Worm (Caenorhabditis elegans) whole organism, L4 larva: Measurements from ENCODE around the gene trap-2.
A peak's percentile ranks its signal among the peaks of the same experiment; 100 is the strongest.

Experiments
- T20F7.1 ChIP-seq: fragments of 200-800 bp; sonication (Bioruptor generic); optimal IDR thresholded peaks from 2 replicates; lab custom pipeline; 2018; ENCODE audit warnings: mild to moderate bottlenecking, missing genetic modification characterization, missing compliant biosample characterization
- T26A8.4 ChIP-seq: fragments of 200-800 bp; sonication (Bioruptor generic); IDR thresholded peaks from 2 replicates; pipeline ENCODE4 v1.3.6; 2022; ENCODE audit warnings: missing genetic modification characterization, missing compliant biosample characterization
- aly-2 ChIP-seq: sonication (generic microtip); optimal IDR thresholded peaks from 2 replicates; lab custom pipeline; 2018; ENCODE audit warnings: missing biosample characterization, missing genetic modification characterization
- ceh-62 ChIP-seq: sonication (generic microtip); optimal IDR thresholded peaks from 2 replicates; lab custom pipeline; 2017; ENCODE audit warnings: missing biosample characterization, missing genetic modification characterization
- ceh-82 ChIP-seq: sonication (generic microtip); optimal IDR thresholded peaks from 2 replicates; lab custom pipeline; 2017; ENCODE audit warnings: missing biosample characterization, missing genetic modification characterization
- ctbp-1 ChIP-seq: fragments of 200-800 bp; sonication (Bioruptor generic); IDR thresholded peaks from 2 replicates; pipeline ENCODE4 v1.3.6; 2022; ENCODE audit warnings: missing genetic modification reagents, missing genetic modification characterization, missing compliant biosample characterization
- daf-16 ChIP-seq, 3 experiments: sonication (generic microtip); optimal IDR thresholded peaks; 2 replicates each; lab custom pipeline; 2016 to 2017; ENCODE audit warnings: missing genetic modification characterization in 3 of 3, missing genetic modification reagents in 3 of 3, mild to moderate bottlenecking in 2 of 3, missing compliant biosample characterization in 2 of 3, missing biosample characterization in 1 of 3, moderate library complexity in 1 of 3
- dmd-6 ChIP-seq: fragments of 200-800 bp; sonication (Bioruptor generic); IDR thresholded peaks from 2 replicates; pipeline ENCODE4 v1.3.6; 2022; ENCODE audit warnings: missing genetic modification reagents, missing genetic modification characterization, missing compliant biosample characterization
- dmd-9 ChIP-seq: fragments of 200-800 bp; sonication (Bioruptor generic); IDR thresholded peaks from 2 replicates; pipeline ENCODE4 v1.3.6; 2022; ENCODE audit warnings: missing genetic modification reagents, missing genetic modification characterization, missing compliant biosample characterization
- dve-1 ChIP-seq: sonication (generic microtip); optimal IDR thresholded peaks from 2 replicates; lab custom pipeline; 2017; ENCODE audit warnings: antibody characterized with exemption, mild to moderate bottlenecking, missing genetic modification characterization, missing compliant biosample characterization; ENCODE audit not compliant: insufficient read depth
- egl-43 ChIP-seq: fragments of 200-800 bp; sonication (Bioruptor generic); IDR thresholded peaks from 2 replicates; pipeline ENCODE4 v1.3.6; 2022; ENCODE audit warnings: missing genetic modification reagents, missing genetic modification characterization, missing compliant biosample characterization
- hlh-11 ChIP-seq: fragments of 200-800 bp; sonication (Bioruptor generic); optimal IDR thresholded peaks from 2 replicates; lab custom pipeline; 2018; ENCODE audit warnings: mild to moderate bottlenecking, missing genetic modification characterization, missing compliant biosample characterization
- hlh-30 ChIP-seq: sonication (generic microtip); optimal IDR thresholded peaks from 2 replicates; lab custom pipeline; 2017; ENCODE audit warnings: antibody characterized with exemption, mild to moderate bottlenecking, missing genetic modification characterization, missing compliant biosample characterization; ENCODE audit not compliant: insufficient read depth
- lin-39 ChIP-seq: fragments of 150-350 bp; optimal IDR thresholded peaks from 2 replicates; lab custom pipeline; 2014; ENCODE audit warnings: missing biosample characterization, missing genetic modification reagents, missing genetic modification characterization
- madf-9 ChIP-seq: fragments of 200-800 bp; sonication (Bioruptor generic); conservative IDR thresholded peaks from 2 replicates; pipeline ENCODE4 v1.3.6; 2022; ENCODE audit warnings: missing genetic modification reagents, missing genetic modification characterization, missing compliant biosample characterization
- mdl-1 ChIP-seq, 2 experiments: fragments of 150-350 bp in 1 of 2; sonication (generic microtip) in 1 of 2; optimal IDR thresholded peaks; 2 replicates each; lab custom pipeline; 2014 to 2017; ENCODE audit warnings: missing biosample characterization in 2 of 2, missing genetic modification characterization in 2 of 2
- mep-1 ChIP-seq: fragments of 150-350 bp; sonication (generic microtip); optimal IDR thresholded peaks from 3 replicates; lab custom pipeline; 2014; ENCODE audit warnings: missing biosample characterization, missing genetic modification characterization
- mes-2 ChIP-seq: sonication (generic microtip); optimal IDR thresholded peaks from 2 replicates; lab custom pipeline; 2016; ENCODE audit warnings: missing genotype, mild to moderate bottlenecking, missing genetic modification characterization, missing compliant biosample characterization; ENCODE audit not compliant: poor library complexity, severe bottlenecking
- mxl-2 ChIP-seq: fragments of 200-800 bp; sonication (Bioruptor generic); conservative IDR thresholded peaks from 2 replicates; pipeline ENCODE4 v1.3.6; 2022; ENCODE audit warnings: missing genetic modification reagents, missing genetic modification characterization, missing compliant biosample characterization
- nhr-102 ChIP-seq: sonication (generic microtip); optimal IDR thresholded peaks from 2 replicates; lab custom pipeline; 2016; ENCODE audit warnings: mild to moderate bottlenecking, missing genetic modification characterization, moderate library complexity, missing compliant biosample characterization
- nhr-11 ChIP-seq: fragments of 150-350 bp; optimal IDR thresholded peaks from 2 replicates; lab custom pipeline; 2014; ENCODE audit warnings: missing biosample characterization, missing genetic modification characterization
- nhr-237 ChIP-seq: sonication (generic microtip); optimal IDR thresholded peaks from 2 replicates; lab custom pipeline; 2017; ENCODE audit warnings: missing biosample characterization, missing genetic modification characterization
- nhr-28 ChIP-seq: fragments of 150-350 bp; optimal IDR thresholded peaks from 2 replicates; lab custom pipeline; 2014; ENCODE audit warnings: missing biosample characterization, missing genetic modification characterization
- nhr-77 ChIP-seq: fragments of 150-350 bp; optimal IDR thresholded peaks from 2 replicates; lab custom pipeline; 2014; ENCODE audit warnings: missing biosample characterization, missing genetic modification characterization
- php-3 ChIP-seq: fragments of 200-800 bp; sonication (Bioruptor generic); IDR thresholded peaks from 2 replicates; pipeline ENCODE4 v1.3.6; 2022; ENCODE audit warnings: missing genetic modification reagents, missing genetic modification characterization, missing compliant biosample characterization
- pqm-1 ChIP-seq: sonication (generic microtip); optimal IDR thresholded peaks from 2 replicates; lab custom pipeline; 2017; ENCODE audit warnings: missing biosample characterization, missing genetic modification characterization
- set-16 ChIP-seq: fragments of 200-800 bp; sonication (Bioruptor generic); IDR thresholded peaks from 2 replicates; pipeline ENCODE4 v1.3.6; 2022; ENCODE audit warnings: missing genetic modification reagents, missing genetic modification characterization, missing compliant biosample characterization
- snpc-1.2 ChIP-seq: fragments of 200-800 bp; sonication (Bioruptor generic); IDR thresholded peaks from 2 replicates; pipeline ENCODE4 v1.3.6; 2022; ENCODE audit warnings: missing genetic modification reagents, missing genetic modification characterization, missing compliant biosample characterization
- tag-97 ChIP-seq: fragments of 200-800 bp; sonication (Bioruptor generic); IDR thresholded peaks from 2 replicates; pipeline ENCODE4 v1.3.6; 2022; ENCODE audit warnings: missing genetic modification characterization, missing compliant biosample characterization
- tra-1 ChIP-seq: fragments of 200-800 bp; sonication (Bioruptor generic); IDR thresholded peaks from 2 replicates; pipeline ENCODE4 v1.3.6; 2022; ENCODE audit warnings: missing genetic modification reagents, missing genetic modification characterization, missing compliant biosample characterization

The trap-2 gene

ce11 chrX:768061-768646 lies at the start of gene trap-2, which contains the start of gene ile-2 (continued):
- TF ChIP-seq lin-39 (tag; lab: Kevin White, UChicago) = no peak
- peak; percentile 94 for TF ChIP-seq nhr-11 (tag; lab: Kevin White, UChicago)
- TF ChIP-seq mdl-1 (tag; optimal IDR thresholded peaks at IDR 0.05; lab: Kevin White, UChicago) = peak; percentile 45 to 90
- peak; percentile 91 for TF ChIP-seq egl-43 (GFP tag; lab: Robert Waterston, UW)
- TF ChIP-seq ceh-82 (tag; lab: Kevin White, UChicago) = no peak

ce11 chrX:815929-816328 lies 48.1 kb upstream of the trap-2 start, which contains the start of gene ifd-2:
TSS of gene ifd-2 (minus strand) at chrX:815929.
- no peak for TF ChIP-seq daf-16 (GFP tag; optimal IDR thresholded peaks at IDR 0.05; lab: Kevin White, UChicago)
- TF ChIP-seq daf-16 (tag; optimal IDR thresholded peaks at IDR 0.05; lab: Kevin White, UChicago) = peak; percentile 55
- TF ChIP-seq hlh-11 (tag; lab: Kevin White, UChicago) = peak; percentile 48
- peak; percentile 53 for TF ChIP-seq nhr-28 (tag; lab: Kevin White, UChicago)
- TF ChIP-seq dve-1 (tag; lab: Kevin White, UChicago) = peak; percentile 54
- TF ChIP-seq snpc-1.2 (GFP tag; lab: Robert Waterston, UW) = no peak
- TF ChIP-seq madf-9 (GFP tag; lab: Robert Waterston, UW) = no peak
- peak; percentile 69 for TF ChIP-seq dmd-6 (GFP tag; lab: Robert Waterston, UW)
- no peak for TF ChIP-seq dmd-9
- peak; percentile 12 for TF ChIP-seq nhr-102
- TF ChIP-seq nhr-77 = no peak
- TF ChIP-seq pqm-1 (tag; lab: Kevin White, UChicago) = peak; percentile 87
- TF ChIP-seq tra-1 (GFP tag; lab: Robert Waterston, UW) = peak; percentile 70; the same call in 1 of the 2 replicates
- TF ChIP-seq php-3 (GFP tag; lab: Robert Waterston, UW) = peak; percentile 73
- TF ChIP-seq mes-2 (tag; lab: Kevin White, UChicago) = peak; percentile 1
- no peak for TF ChIP-seq T26A8.4 (GFP tag; lab: Robert Waterston, UW)

ce11 chrX:813063-813462 lies 45.2 kb upstream of the trap-2 start, which contains the start of gene F25E2.3:
TSS of gene F25E2.3 (minus strand) at chrX:813163.
- TF ChIP-seq T26A8.4 (GFP tag; lab: Robert Waterston, UW) = no peak
- no peak for TF ChIP-seq mxl-2
- no peak for TF ChIP-seq ctbp-1 (GFP tag; lab: Robert Waterston, UW)
- TF ChIP-seq tag-97 (GFP tag; lab: Robert Waterston, UW) = no peak
- no peak for TF ChIP-seq daf-16 (GFP tag; optimal IDR thresholded peaks at IDR 0.05; lab: Kevin White, UChicago)
- TF ChIP-seq daf-16 (tag; optimal IDR thresholded peaks at IDR 0.05; lab: Kevin White, UChicago) = peak; percentile 42

- TF ChIP-seq dmd-6 (GFP tag; lab: Robert Waterston, UW) = peak; percentile 21; the same call in 1 of the 2 replicates
- no peak for TF ChIP-seq aly-2 (tag; lab: Kevin White, UChicago)
- TF ChIP-seq mep-1 (tag; lab: Kevin White, UChicago) = no peak
- peak; percentile 2 for TF ChIP-seq hlh-11 (tag; lab: Kevin White, UChicago)
- no peak for TF ChIP-seq T20F7.1 (GFP tag; lab: Kevin White, UChicago)
- peak in 1 of 2 experiments; percentile 38 for TF ChIP-seq daf-16 (GFP tag; optimal IDR thresholded peaks at IDR 0.05; lab: Kevin White, UChicago)
- TF ChIP-seq daf-16 (tag; optimal IDR thresholded peaks at IDR 0.05; lab: Kevin White, UChicago) = peak; percentile 30
- no peak for TF ChIP-seq nhr-102
- no peak for TF ChIP-seq tag-97 (GFP tag; lab: Robert Waterston, UW)
- peak; percentile 3 for TF ChIP-seq nhr-28 (tag; lab: Kevin White, UChicago)
- TF ChIP-seq mes-2 (tag; lab: Kevin White, UChicago) = peak; percentile 6
- no peak for TF ChIP-seq set-16 (GFP tag; lab: Robert Waterston, UW)
- TF ChIP-seq ceh-62 (tag; lab: Kevin White, UChicago) = no peak
- no peak for TF ChIP-seq nhr-237 (tag; lab: Kevin White, UChicago)
- peak; percentile 10 for TF ChIP-seq hlh-30 (tag; lab: Kevin White, UChicago)
- TF ChIP-seq, all 104 proteins: peak for 6
These were observed 44.4 kb upstream of the trap-2 start for ce11 chrX:812264-812663.
